Fruit fly (Drosophila melanogaster) Kc167 (cell line): Measurements from ENCODE around the gene CG14636.
"Not testable (repeated sequence)": the region's sequence is repeated elsewhere in the genome, so short reads cannot be mapped to it uniquely, and the experiment has no call there.

Source experiments
- Myc ChIP-seq: fragments of >200 bp; optimal IDR thresholded peaks from 2 replicates; lab custom pipeline; 2017; ENCODE audit warnings: missing external identifiers
- Sin3A ChIP-seq: fragments of >200 bp; optimal IDR thresholded peaks from 2 replicates; lab custom pipeline; 2018; ENCODE audit warnings: missing external identifiers
- h ChIP-seq: fragments of >200 bp; optimal IDR thresholded peaks from 3 replicates; lab custom pipeline; 2018; ENCODE audit warnings: missing external identifiers
- insv ChIP-seq: fragments of >200 bp; optimal IDR thresholded peaks from 3 replicates; lab custom pipeline; 2018; ENCODE audit warnings: missing external identifiers
- psq ChIP-seq: fragments of >200 bp; optimal IDR thresholded peaks from 2 replicates; lab custom pipeline; 2017; ENCODE audit warnings: missing external identifiers
- ttk ChIP-seq: sonication (Bioruptor generic); optimal IDR thresholded peaks from 2 replicates; lab custom pipeline; 2017; ENCODE audit warnings: missing external identifiers

CG14636 gene

dm6 chr3R:4234991-4235553, 20.0 kb upstream of the CG14636 start, which contains the start of gene Gel:
Gel (plus strand) TSS chr3R:4235217.
- TF ChIP-seq h (no peak), ttk (no peak), Sin3A (lab: Kevin White, UChicago) (no peak), psq (lab: Kevin White, UChicago) (no peak), Myc (lab: Kevin White, UChicago) (no peak), insv (no peak)

dm6 chr3R:4233018-4233385, 17.9 kb upstream of the CG14636 start, which contains the start of gene abs:
abs (plus strand) TSS chr3R:4233047.
- TF ChIP-seq Sin3A (lab: Kevin White, UChicago), result no peak
- no peak for TF ChIP-seq h
- no peak for TF ChIP-seq ttk
- TF ChIP-seq Myc (lab: Kevin White, UChicago), result no peak
- TF ChIP-seq insv, result no peak
- TF ChIP-seq psq (lab: Kevin White, UChicago), result no peak

- TF ChIP-seq Myc (lab: Kevin White, UChicago), result no peak
- TF ChIP-seq ttk, result no peak
- TF ChIP-seq Sin3A (lab: Kevin White, UChicago), result no peak
- TF ChIP-seq psq (lab: Kevin White, UChicago), result no peak
- no peak for TF ChIP-seq insv
- no peak for TF ChIP-seq h
Measured at dm6 chr3R:4232139-4233017, 17.3 kb upstream of the CG14636 start, which contains the start of gene CG14641. CG14641 (minus strand) TSS chr3R:4232342.

- TF ChIP-seq h (no peak), Sin3A (lab: Kevin White, UChicago) (no peak), ttk (no peak), insv (no peak), psq (lab: Kevin White, UChicago) (no peak), Myc (lab: Kevin White, UChicago) (no peak)
Measured at dm6 chr3R:4229137-4229764, 14.1 kb upstream of the CG14636 start, which contains the start of gene DhpD. DhpD (minus strand) TSS chr3R:4229238.

dm6 chr3R:4228426-4228825, 13.3 kb upstream of the CG14636 start:
- TF ChIP-seq h (no peak), ttk (no peak), Myc (lab: Kevin White, UChicago) (no peak), Sin3A (lab: Kevin White, UChicago) (no peak), insv (no peak), psq (lab: Kevin White, UChicago) (no peak)

dm6 chr3R:4220780-4221179, 5.7 kb upstream of the CG14636 start:
- no peak for TF ChIP-seq ttk

- TF ChIP-seq h (no peak), insv (no peak), Sin3A (lab: Kevin White, UChicago) (no peak), ttk (no peak), Myc (lab: Kevin White, UChicago) (no peak)
Measured at dm6 chr3R:4220030-4220429, 4.9 kb upstream of the CG14636 start, which contains the start of gene CG31516. CG31516 (minus strand) TSS chr3R:4220130.

- TF ChIP-seq insv, result no peak
- no peak for TF ChIP-seq Sin3A (lab: Kevin White, UChicago)
- no peak for TF ChIP-seq h
- no peak for TF ChIP-seq ttk
- no peak for TF ChIP-seq Myc (lab: Kevin White, UChicago)
- no peak for TF ChIP-seq psq (lab: Kevin White, UChicago)
Measured at dm6 chr3R:4214601-4215000, 513 bp downstream of the CG14636 start.

dm6 chr3R:4214038-4214437, 1.1 kb downstream of the CG14636 start:
- TF ChIP-seq Myc (lab: Kevin White, UChicago) (no peak), ttk (no peak)

- not testable (repeated sequence) for TF ChIP-seq ttk; psq (lab: Kevin White, UChicago); h
Measured at dm6 chr3R:4211483-4211882, 3.6 kb downstream of the CG14636 start, which contains the start of gene aux. aux (plus strand) TSS chr3R:4211783.

- TF ChIP-seq h (no peak), ttk (no peak), insv (no peak), psq (lab: Kevin White, UChicago) (no peak), Sin3A (lab: Kevin White, UChicago) (no peak), Myc (lab: Kevin White, UChicago) (no peak)
Measured at dm6 chr3R:4197055-4197454, 18.1 kb downstream of the CG14636 start, which contains the start of gene beta-Man. beta-Man (plus strand) TSS chr3R:4197206.

- TF ChIP-seq ttk (no peak), Sin3A (lab: Kevin White, UChicago) (no peak), insv (no peak), Myc (lab: Kevin White, UChicago) (no peak), psq (lab: Kevin White, UChicago) (no peak), h (no peak)
Measured at dm6 chr3R:4190160-4190559, 25.0 kb downstream of the CG14636 start, which contains the start of gene Dsk. Dsk (minus strand) TSS chr3R:4190260.
